Fruit fly (Drosophila melanogaster): Measurements from ENCODE around the gene CG5276.

Gene CG5276

dm6 chr3R:11409667-11410137, 21.8 kb upstream of the CG5276 start, which contains the start of the genes mgr and Irbp (continued):
- TF ChIP-seq CG6654 (GFP tag; optimal IDR thresholded peaks at IDR 0.05) = peak; percentile 63
- peak; percentile 90 for TF ChIP-seq tin (GFP tag; optimal IDR thresholded peaks at IDR 0.05)
- TF ChIP-seq MTF-1 (GFP tag; optimal IDR thresholded peaks at IDR 0.05; ENCODE audit: borderline replicate concordance) = peak; percentile 52
- TF ChIP-seq bcd (GFP tag; optimal IDR thresholded peaks at IDR 0.05) = peak; percentile 88
- TF ChIP-seq CG8089 (GFP tag; optimal IDR thresholded peaks at IDR 0.05) = no peak
- peak; percentile 84 for TF ChIP-seq chm (GFP tag; IDR thresholded peaks at IDR 0.05)
- peak; percentile 73 for TF ChIP-seq scrt (GFP tag; optimal IDR thresholded peaks at IDR 0.05)
- TF ChIP-seq CG8944 (GFP tag; optimal IDR thresholded peaks at IDR 0.05) = no peak
- TF ChIP-seq CG5180 (GFP tag; optimal IDR thresholded peaks at IDR 0.05) = no peak
- TF ChIP-seq tna (GFP tag; IDR thresholded peaks at IDR 0.05; ENCODE audit: partially characterized antibody) = peak; percentile 70; the same call in 1 of the 2 replicates
- peak; percentile 93 for TF ChIP-seq zfh1 (GFP tag; IDR thresholded peaks at IDR 0.05)
- TF ChIP-seq Eip74EF (GFP tag; optimal IDR thresholded peaks at IDR 0.05) = no peak
- peak; percentile 74 for TF ChIP-seq CG6854 (GFP tag; optimal IDR thresholded peaks at IDR 0.05)
- TF ChIP-seq CG18011 (GFP tag; optimal IDR thresholded peaks at IDR 0.05) = peak; percentile 83
- TF ChIP-seq toy (GFP tag; IDR thresholded peaks at IDR 0.05) = peak; percentile 82
- TF ChIP-seq Sry-β (GFP tag; optimal IDR thresholded peaks at IDR 0.05) = peak; percentile 68
- TF ChIP-seq grn (GFP tag; optimal IDR thresholded peaks at IDR 0.05) = no peak
- peak; percentile 82 for TF ChIP-seq ATbp (GFP tag; optimal IDR thresholded peaks at IDR 0.05)
- peak; percentile 91 for TF ChIP-seq Atf6 (GFP tag; IDR thresholded peaks at IDR 0.05)
- peak; percentile 91 for TF ChIP-seq ase (GFP tag; IDR thresholded peaks at IDR 0.05)
- TF ChIP-seq D19A (tag; optimal IDR thresholded peaks at IDR 0.05) = peak; percentile 85
- peak; percentile 91 for TF ChIP-seq CG11504 (tag; optimal IDR thresholded peaks at IDR 0.05)
- TF ChIP-seq Sry-δ (GFP tag; optimal IDR thresholded peaks at IDR 0.05) = peak; percentile 76
- TF ChIP-seq row (GFP tag; IDR thresholded peaks at IDR 0.05) = peak; percentile 97
- TF ChIP-seq inv (GFP tag; IDR thresholded peaks at IDR 0.05; ENCODE audit: partially characterized antibody) = peak; percentile 75
- peak; percentile 54 for TF ChIP-seq Ets97D (GFP tag; optimal IDR thresholded peaks at IDR 0.05)
- TF ChIP-seq CG11093 (GFP tag; IDR thresholded peaks at IDR 0.05) = peak; percentile 79; the same call in 2 of the 3 replicates
- TF ChIP-seq CG1233 (GFP tag; optimal IDR thresholded peaks at IDR 0.05) = peak; percentile 91
- TF ChIP-seq pita (GFP tag; optimal IDR thresholded peaks at IDR 0.05) = no peak
- peak; percentile 93 for TF ChIP-seq CG18262 (tag; optimal IDR thresholded peaks at IDR 0.05)
- TF ChIP-seq CG9932 (GFP tag; IDR thresholded peaks at IDR 0.05) = peak; percentile 98
- no peak for TF ChIP-seq pb (GFP tag; optimal IDR thresholded peaks at IDR 0.05)
- TF ChIP-seq dpn (GFP tag; optimal IDR thresholded peaks at IDR 0.05) = peak; percentile 18 to 92
- TF ChIP-seq CG7357 (GFP tag; IDR thresholded peaks at IDR 0.05) = peak; percentile 83
- no peak for TF ChIP-seq pan (optimal IDR thresholded peaks at IDR 0.05)
- peak in 1 of 2 experiments; percentile 96 for TF ChIP-seq pan (GFP tag; optimal IDR thresholded peaks at IDR 0.05 in 1 of 2, IDR thresholded peaks at IDR 0.05 in 1 of 2)
- TF ChIP-seq CG12071 (GFP tag; optimal IDR thresholded peaks at IDR 0.05) = no peak
- peak; percentile 78 for TF ChIP-seq salm (tag; optimal IDR thresholded peaks at IDR 0.05)
- TF ChIP-seq CG13287 (GFP tag; IDR thresholded peaks at IDR 0.05; ENCODE audit: partially characterized antibody) = peak; percentile 93
- TF ChIP-seq CG9727 (GFP tag; optimal IDR thresholded peaks at IDR 0.05) = peak; percentile 94
- peak; percentile 10 for TF ChIP-seq slp2 (GFP tag; optimal IDR thresholded peaks at IDR 0.05)
- peak; percentile 94 for TF ChIP-seq CG7372 (GFP tag; IDR thresholded peaks at IDR 0.05)
- peak; percentile 91 for TF ChIP-seq CG33557 (GFP tag; optimal IDR thresholded peaks at IDR 0.05)
- TF ChIP-seq Myb (GFP tag; optimal IDR thresholded peaks at IDR 0.05) = no peak
- TF ChIP-seq klu (GFP tag; IDR thresholded peaks at IDR 0.05) = peak; percentile 89
- peak; percentile 36 for TF ChIP-seq ash1 (GFP tag; optimal IDR thresholded peaks at IDR 0.05)
- peak; percentile 45 for TF ChIP-seq mam (GFP tag; optimal IDR thresholded peaks at IDR 0.05)
- TF ChIP-seq chif (GFP tag; optimal IDR thresholded peaks at IDR 0.05) = peak in 1 of 2 experiments; percentile 18
- TF ChIP-seq br (optimal IDR thresholded peaks at IDR 0.05) = no peak
- TF ChIP-seq Ssrp (tag; optimal IDR thresholded peaks at IDR 0.05) = peak; percentile 93
- peak; percentile 44 for TF ChIP-seq Dip3 (GFP tag; optimal IDR thresholded peaks at IDR 0.05)

Measured in whole organism, embryonic.